Worm (Caenorhabditis elegans) whole organism, L4 larva: ENCODE data around the gene srlf-11.

Experiments
- T26A8.4 ChIP-seq: fragments of 200-800 bp; sonication (Bioruptor generic); IDR thresholded peaks from 2 replicates; pipeline ENCODE4 v1.3.6; 2022; ENCODE audit warnings: missing genetic modification characterization, missing compliant biosample characterization
- aly-2 ChIP-seq: sonication (generic microtip); optimal IDR thresholded peaks from 2 replicates; lab custom pipeline; 2018; ENCODE audit warnings: missing biosample characterization, missing genetic modification characterization
- dmd-9 ChIP-seq: fragments of 200-800 bp; sonication (Bioruptor generic); IDR thresholded peaks from 2 replicates; pipeline ENCODE4 v1.3.6; 2022; ENCODE audit warnings: missing genetic modification reagents, missing genetic modification characterization, missing compliant biosample characterization
- dve-1 ChIP-seq: sonication (generic microtip); optimal IDR thresholded peaks from 2 replicates; lab custom pipeline; 2017; ENCODE audit warnings: antibody characterized with exemption, mild to moderate bottlenecking, missing genetic modification characterization, missing compliant biosample characterization; ENCODE audit not compliant: insufficient read depth
- egl-27 ChIP-seq: sonication (generic microtip); optimal IDR thresholded peaks from 3 replicates; lab custom pipeline; 2017; ENCODE audit warnings: missing biosample characterization, missing genetic modification reagents, missing genetic modification characterization
- egl-43 ChIP-seq: fragments of 200-800 bp; sonication (Bioruptor generic); IDR thresholded peaks from 2 replicates; pipeline ENCODE4 v1.3.6; 2022; ENCODE audit warnings: missing genetic modification reagents, missing genetic modification characterization, missing compliant biosample characterization
- mdl-1 ChIP-seq, 2 experiments: fragments of 150-350 bp in 1 of 2; sonication (generic microtip) in 1 of 2; optimal IDR thresholded peaks; 2 replicates each; lab custom pipeline; 2014 to 2017; ENCODE audit warnings: missing biosample characterization in 2 of 2, missing genetic modification characterization in 2 of 2
- mep-1 ChIP-seq: fragments of 150-350 bp; sonication (generic microtip); optimal IDR thresholded peaks from 3 replicates; lab custom pipeline; 2014; ENCODE audit warnings: missing biosample characterization, missing genetic modification characterization
- nhr-237 ChIP-seq: sonication (generic microtip); optimal IDR thresholded peaks from 2 replicates; lab custom pipeline; 2017; ENCODE audit warnings: missing biosample characterization, missing genetic modification characterization
- pha-4 ChIP-seq, 2 experiments: fragments of 150-350 bp in 1 of 2; fragments of 200-800 bp in 1 of 2; sonication (Bioruptor generic) in 1 of 2; IDR thresholded peaks in 1 of 2; optimal IDR thresholded peaks in 1 of 2; 2 replicates each; pipeline versions ENCODE4 v1.3.6 to Lab custom; 2014 to 2022; ENCODE audit warnings: missing genetic modification characterization in 2 of 2, missing genetic modification reagents in 2 of 2, missing biosample characterization in 1 of 2, missing compliant biosample characterization in 1 of 2
- skn-1 ChIP-seq: fragments of 150-350 bp; optimal IDR thresholded peaks from 2 replicates; lab custom pipeline; 2014; ENCODE audit warnings: missing biosample characterization, missing genetic modification characterization
- unc-62 ChIP-seq, 3 experiments: fragments of 150-350 bp in 1 of 3; sonication (generic microtip); optimal IDR thresholded peaks in 2 of 3; peaks in 1 of 3; 1 replicate in 1 of 3; 2 replicates in 2 of 3; lab custom pipeline; 2014 to 2017; ENCODE audit warnings: missing biosample characterization in 3 of 3, missing genetic modification characterization in 3 of 3, missing genetic modification reagents in 3 of 3, missing genotype in 1 of 3

DNA sequence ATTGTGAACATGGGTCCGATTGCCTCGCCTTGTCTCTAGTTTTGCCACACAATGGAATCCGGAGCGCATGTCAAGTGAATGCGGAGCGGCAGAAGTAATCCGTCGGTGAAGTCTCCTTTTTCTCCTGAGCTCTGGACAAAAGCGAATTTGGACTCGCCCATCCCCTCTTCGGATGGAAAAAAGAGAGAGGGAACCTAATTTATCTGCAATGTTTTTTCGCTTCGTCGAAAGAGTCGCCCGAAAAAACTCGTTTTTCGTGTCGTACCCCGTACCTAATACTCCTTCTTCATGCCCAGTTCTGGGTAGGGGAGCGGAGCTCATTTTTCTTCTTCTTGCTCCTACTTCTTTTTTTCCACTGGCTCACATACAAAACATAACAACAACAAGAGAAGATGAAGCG lies 15.7 kb downstream of the srlf-11 start:
- TF ChIP-seq dve-1 (tag; lab: Kevin White, UChicago) (no peak), T26A8.4 (no peak), unc-62 (GFP tag; optimal IDR thresholded peaks at IDR 0.05 in 1 of 2; lab: Kevin White, UChicago) (no peak), unc-62 (tag; optimal IDR thresholded peaks at IDR 0.05; lab: Kevin White, UChicago) (no peak), egl-27 (tag; lab: Kevin White, UChicago) (no peak), nhr-237 (tag; lab: Kevin White, UChicago) (no peak), mdl-1 (tag; optimal IDR thresholded peaks at IDR 0.05; lab: Kevin White, UChicago) (no peak), pha-4 (GFP tag; IDR thresholded peaks at IDR 0.05; lab: Robert Waterston, UW) (no peak), pha-4 (tag; optimal IDR thresholded peaks at IDR 0.05; lab: Kevin White, UChicago) (no peak), dmd-9 (GFP tag; lab: Robert Waterston, UW) (no peak), mep-1 (no peak), egl-43 (GFP tag; lab: Robert Waterston, UW) (no peak), skn-1 (no peak), aly-2 (tag; lab: Kevin White, UChicago) (no peak)
